8 worm cellular contexts compared by ENCODE assay signal in the genomic region with DNA sequence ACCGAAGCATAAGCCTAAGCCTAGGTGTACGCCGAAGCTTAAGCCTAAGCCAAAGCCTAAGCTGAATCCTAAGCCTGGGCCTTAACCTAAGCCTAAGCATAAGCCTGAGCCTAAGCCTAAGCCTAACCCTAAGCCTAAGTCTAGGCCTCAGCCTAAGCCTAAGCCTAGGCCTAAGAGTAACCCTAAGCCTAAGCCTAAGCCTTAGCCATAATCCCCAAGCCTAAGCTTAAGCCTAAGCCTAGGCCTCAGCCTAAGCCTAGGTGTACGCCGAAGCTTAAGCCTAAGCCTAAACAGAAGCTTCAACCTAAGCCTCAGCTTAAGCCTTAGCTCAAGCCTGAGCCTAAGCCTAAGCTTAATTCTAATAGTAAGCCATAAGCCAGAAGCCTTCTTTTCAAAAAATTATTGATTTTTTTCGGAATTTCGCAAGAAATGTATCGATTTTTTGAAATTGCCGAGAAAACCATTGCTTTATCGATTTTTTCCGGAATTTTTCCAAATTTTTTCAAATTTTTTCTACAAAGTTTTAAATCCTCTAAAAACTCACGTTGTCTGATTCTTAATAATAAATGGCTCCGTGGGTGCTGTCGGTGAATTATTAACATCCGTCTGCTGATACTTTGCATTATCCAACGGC.
TF ChIP-seq lines count a peak whose summit lies in the region.

No protein-coding gene starts in this region.

TF ChIP-seq in whole organism, L1 larva, 84 proteins besides CTCF, POLR2A, EP300 and RAD21:
- TF ChIP-seq efl-1 (optimal IDR thresholded peaks at IDR 0.05; lab: Kevin White, UChicago) (no peak), efl-1 (GFP tag; optimal IDR thresholded peaks at IDR 0.05 in 1 of 2; lab: Kevin White, UChicago) (no peak), sup-37 (GFP tag; optimal IDR thresholded peaks at IDR 0.05; lab: Kevin White, UChicago) (no peak), lin-14 (GFP tag; optimal IDR thresholded peaks at IDR 0.05; lab: Kevin White, UChicago) (no peak), C34B4.2 (tag; optimal IDR thresholded peaks at IDR 0.05; lab: Kevin White, UChicago) (no peak), lsy-2 (tag; optimal IDR thresholded peaks at IDR 0.05; lab: Kevin White, UChicago) (no peak), ets-5 (GFP tag; IDR thresholded peaks at IDR 0.05; lab: Robert Waterston, UW) (0 out of 2 replicates have a peak, but pooled peaks have one; percentile 80)

TF ChIP-seq in whole organism, L3 larva, 47 proteins besides CTCF, POLR2A, EP300 and RAD21:
- TF ChIP-seq ceh-28 (tag; optimal IDR thresholded peaks at IDR 0.05; lab: Kevin White, UChicago) = peak; percentile 78
- TF ChIP-seq ztf-4 (tag; optimal IDR thresholded peaks at IDR 0.05; lab: Kevin White, UChicago) = no peak
- TF ChIP-seq egl-27 (tag; optimal IDR thresholded peaks at IDR 0.05; lab: Kevin White, UChicago) = no peak
- no peak for TF ChIP-seq jun-1 (tag; optimal IDR thresholded peaks at IDR 0.05; lab: Kevin White, UChicago)
TF ChIP-seq in whole organism, L3 larva: peak in this region for 1.

TF ChIP-seq in whole organism, L4 larva, 104 proteins besides CTCF, POLR2A, EP300 and RAD21 (continues in another document):
- TF ChIP-seq dmd-6 (GFP tag; IDR thresholded peaks at IDR 0.05; lab: Robert Waterston, UW) = no peak
- TF ChIP-seq unc-130 (GFP tag; optimal IDR thresholded peaks at IDR 0.05; lab: Kevin White, UChicago) = no peak
- TF ChIP-seq lim-7 (GFP tag; IDR thresholded peaks at IDR 0.05; lab: Robert Waterston, UW) = no peak
- TF ChIP-seq ztf-11 (tag; optimal IDR thresholded peaks at IDR 0.05; lab: Kevin White, UChicago) = no peak
- no peak for TF ChIP-seq set-16 (GFP tag; IDR thresholded peaks at IDR 0.05; lab: Robert Waterston, UW)
- no peak for TF ChIP-seq zag-1 (tag; optimal IDR thresholded peaks at IDR 0.05; lab: Kevin White, UChicago)
- TF ChIP-seq php-3 (GFP tag; IDR thresholded peaks at IDR 0.05; lab: Robert Waterston, UW) = 0 out of 2 replicates have a peak, but pooled peaks have one; percentile 14
- TF ChIP-seq unc-62 (GFP tag; optimal IDR thresholded peaks at IDR 0.05 in 1 of 2; lab: Kevin White, UChicago) = peak in 1 of 2 experiments; percentile 70
- no peak for TF ChIP-seq unc-62 (tag; optimal IDR thresholded peaks at IDR 0.05; lab: Kevin White, UChicago)
- no peak for TF ChIP-seq R02D3.7 (tag; optimal IDR thresholded peaks at IDR 0.05; lab: Kevin White, UChicago)
- TF ChIP-seq mxl-2 (GFP tag; conservative IDR thresholded peaks at IDR 0.05; lab: Robert Waterston, UW) = no peak
- TF ChIP-seq Y105C5A.15 (GFP tag; IDR thresholded peaks at IDR 0.05; lab: Robert Waterston, UW) = no peak

TF ChIP-seq in whole organism, early embryonic, 17 proteins besides CTCF, POLR2A, EP300 and RAD21:
- no peak for TF ChIP-seq hmbx-1 (tag; optimal IDR thresholded peaks at IDR 0.05; lab: Kevin White, UChicago)
- peak; percentile 93 for TF ChIP-seq ceh-36 (tag; optimal IDR thresholded peaks at IDR 0.05; lab: Kevin White, UChicago)
- no peak for TF ChIP-seq ets-7 (tag; optimal IDR thresholded peaks at IDR 0.05; lab: Kevin White, UChicago)
- no peak for TF ChIP-seq tbx-37 (GFP tag; conservative IDR thresholded peaks at IDR 0.05; lab: Robert Waterston, UW)
- TF ChIP-seq ama-1 (optimal IDR thresholded peaks at IDR 0.05; lab: Kevin White, UChicago) = peak; percentile 13

TF ChIP-seq in whole organism, late embryonic, 69 proteins besides CTCF, POLR2A, EP300 and RAD21:
- TF ChIP-seq dve-1 (tag; optimal IDR thresholded peaks at IDR 0.05; lab: Kevin White, UChicago) = peak; percentile 68
- peak; percentile 19 for TF ChIP-seq ceh-48 (tag; optimal IDR thresholded peaks at IDR 0.05; lab: Kevin White, UChicago)
- TF ChIP-seq elt-4 (tag; optimal IDR thresholded peaks at IDR 0.05; lab: Kevin White, UChicago) = peak; percentile 9
- TF ChIP-seq sox-2 (GFP tag; IDR thresholded peaks at IDR 0.05; lab: Robert Waterston, UW) = no peak
- TF ChIP-seq unc-55 (GFP tag; optimal IDR thresholded peaks at IDR 0.05; lab: Kevin White, UChicago) = no peak

TF ChIP-seq in whole organism, midembryonic, 9 proteins besides CTCF, POLR2A, EP300 and RAD21:
- TF ChIP-seq ref-1 (GFP tag; conservative IDR thresholded peaks at IDR 0.05; lab: Robert Waterston, UW) (no peak), ztf-29 (GFP tag; IDR thresholded peaks at IDR 0.05; lab: Robert Waterston, UW) (peak; percentile 89; the same call in 1 of the 2 replicates), med-1 (GFP tag; optimal IDR thresholded peaks at IDR 0.05; lab: Kevin White, UChicago; ENCODE audit: insufficient read depth) (no peak), T22C8.4 (GFP tag; IDR thresholded peaks at IDR 0.05; lab: Robert Waterston, UW) (peak; percentile 81), tab-1 (GFP tag; IDR thresholded peaks at IDR 0.05; lab: Robert Waterston, UW) (no peak), klf-2 (GFP tag; conservative IDR thresholded peaks at IDR 0.05; lab: Robert Waterston, UW) (no peak), flt-1 (GFP tag; IDR thresholded peaks at IDR 0.05; lab: Robert Waterston, UW) (no peak), cog-1 (tag; optimal IDR thresholded peaks at IDR 0.05; lab: Kevin White, UChicago) (no peak), ztf-23 (GFP tag; IDR thresholded peaks at IDR 0.05; lab: Robert Waterston, UW) (no peak)

TF ChIP-seq in whole organism, mixed stage, embryonic, 35 proteins besides CTCF, POLR2A, EP300 and RAD21:
- TF ChIP-seq pha-4 (tag; optimal IDR thresholded peaks at IDR 0.05; lab: Kevin White, UChicago) = no peak
- TF ChIP-seq ham-2 (GFP tag; optimal IDR thresholded peaks at IDR 0.05; lab: Kevin White, UChicago) = peak; percentile 62
- no peak for TF ChIP-seq ceh-39 (tag; optimal IDR thresholded peaks at IDR 0.05; lab: Kevin White, UChicago)

TF ChIP-seq in whole organism, young adult, 124 proteins besides CTCF, POLR2A, EP300 and RAD21:
- TF ChIP-seq dpff-1 (tag; optimal IDR thresholded peaks at IDR 0.05; lab: Kevin White, UChicago) (no peak), hrde-1 (tag; optimal IDR thresholded peaks at IDR 0.05; lab: Kevin White, UChicago; ENCODE audit: borderline replicate concordance) (no peak), F37B4.10 (GFP tag; IDR thresholded peaks at IDR 0.05; lab: Robert Waterston, UW) (no peak), lin-35 (GFP tag; optimal IDR thresholded peaks at IDR 0.05; lab: Kevin White, UChicago) (no peak), C06A6.2 (GFP tag; conservative IDR thresholded peaks at IDR 0.05; lab: Robert Waterston, UW) (no peak), sptf-2 (GFP tag; optimal IDR thresholded peaks at IDR 0.05; lab: Kevin White, UChicago) (no peak), Y56A3A.18 (GFP tag; IDR thresholded peaks at IDR 0.05; lab: Robert Waterston, UW) (0 out of 2 replicates have a peak, but pooled peaks have one; percentile 35), bed-1 (GFP tag; IDR thresholded peaks at IDR 0.05; lab: Robert Waterston, UW) (no peak), nhr-120 (GFP tag; IDR thresholded peaks at IDR 0.05; lab: Robert Waterston, UW) (no peak), cebp-1 (GFP tag; IDR thresholded peaks at IDR 0.05; lab: Robert Waterston, UW) (no peak), cebp-1 (tag; optimal IDR thresholded peaks at IDR 0.05; lab: Kevin White, UChicago) (peak; percentile 28)
TF ChIP-seq in whole organism, young adult: peak in this region for 2.
